Comparison of ENCODE assay signal across 5 fruit fly cellular contexts in genomic region chrX:15615426-15615825, dm6.
TF ChIP-seq lines count a peak whose summit lies in the region.

No protein-coding gene starts in this region.

- TF ChIP-seq CTCF in whole organism, embryonic (GFP tag; optimal IDR thresholded peaks at IDR 0.05; lab: Kevin White, UChicago): no peak

TF ChIP-seq in whole organism, adult, 20 proteins besides CTCF, POLR2A, EP300 and RAD21:
- TF ChIP-seq Crg-1 (GFP tag; optimal IDR thresholded peaks at IDR 0.05; lab: Kevin White, UChicago) (no peak), Hr96 (GFP tag; optimal IDR thresholded peaks at IDR 0.05; lab: Kevin White, UChicago) (peak; percentile 9), CG7101 (tag; optimal IDR thresholded peaks at IDR 0.05; lab: Kevin White, UChicago) (no peak), CG12768 (GFP tag; optimal IDR thresholded peaks at IDR 0.05; lab: Kevin White, UChicago) (no peak), bab1 (GFP tag; optimal IDR thresholded peaks at IDR 0.05; lab: Kevin White, UChicago) (peak; percentile 3), CG1620 (GFP tag; optimal IDR thresholded peaks at IDR 0.05; lab: Kevin White, UChicago) (no peak), CG14711 (tag; optimal IDR thresholded peaks at IDR 0.05; lab: Kevin White, UChicago) (peak; percentile 50), Mnt (GFP tag; optimal IDR thresholded peaks at IDR 0.05; lab: Kevin White, UChicago) (no peak), cic (GFP tag; optimal IDR thresholded peaks at IDR 0.05; lab: Kevin White, UChicago) (no peak), CG7045 (GFP tag; optimal IDR thresholded peaks at IDR 0.05; lab: Kevin White, UChicago) (no peak)
TF ChIP-seq in whole organism, adult: peak in this region for 3.

TF ChIP-seq in whole organism, embryonic, 481 proteins besides CTCF, POLR2A, EP300 and RAD21 (continues in another document):
- TF ChIP-seq ftz-f1 (GFP tag; optimal IDR thresholded peaks at IDR 0.05; lab: Kevin White, UChicago): no peak
- no peak for TF ChIP-seq mld (GFP tag; IDR thresholded peaks at IDR 0.05; lab: Robert Waterston, UW; ENCODE audit: partially characterized antibody)
- no peak for TF ChIP-seq z (GFP tag; IDR thresholded peaks at IDR 0.05; lab: Robert Waterston, UW)
- no peak for TF ChIP-seq repo (GFP tag; optimal IDR thresholded peaks at IDR 0.05; lab: Kevin White, UChicago)
- TF ChIP-seq psq (GFP tag; optimal IDR thresholded peaks at IDR 0.05; lab: Kevin White, UChicago): no peak
- no peak for TF ChIP-seq sug (tag; optimal IDR thresholded peaks at IDR 0.05; lab: Kevin White, UChicago)
- no peak for TF ChIP-seq NfI (GFP tag; optimal IDR thresholded peaks at IDR 0.05; lab: Kevin White, UChicago)
- TF ChIP-seq CG8281 (tag; optimal IDR thresholded peaks at IDR 0.05; lab: Kevin White, UChicago): peak; percentile 11
- TF ChIP-seq B-H1 (GFP tag; IDR thresholded peaks at IDR 0.05; lab: Robert Waterston, UW): no peak
- TF ChIP-seq sc (optimal IDR thresholded peaks at IDR 0.05; lab: Kevin White, UChicago): no peak
- peak; percentile 10 for TF ChIP-seq sc (GFP tag; optimal IDR thresholded peaks at IDR 0.05; lab: Kevin White, UChicago)
- TF ChIP-seq ap (GFP tag; IDR thresholded peaks at IDR 0.05; lab: Robert Waterston, UW): peak; percentile 13; the same call in 1 of the 2 replicates
- TF ChIP-seq CG1792 (GFP tag; optimal IDR thresholded peaks at IDR 0.05; lab: Kevin White, UChicago): no peak
- TF ChIP-seq seq (GFP tag; IDR thresholded peaks at IDR 0.05; lab: Robert Waterston, UW): no peak; the same call in 1 of the 2 replicates
- TF ChIP-seq CG42726 (GFP tag; IDR thresholded peaks at IDR 0.05; lab: Robert Waterston, UW; ENCODE audit: partially characterized antibody): no peak
- TF ChIP-seq crc (GFP tag; optimal IDR thresholded peaks at IDR 0.05; lab: Kevin White, UChicago): peak; percentile 3
- TF ChIP-seq Doc2 (GFP tag; IDR thresholded peaks at IDR 0.05; lab: Robert Waterston, UW): no peak
- no peak for TF ChIP-seq CG3163 (GFP tag; optimal IDR thresholded peaks at IDR 0.05; lab: Kevin White, UChicago)
- TF ChIP-seq CG10979 (tag; optimal IDR thresholded peaks at IDR 0.05; lab: Kevin White, UChicago): peak; percentile 73
- no peak for TF ChIP-seq prd (optimal IDR thresholded peaks at IDR 0.05; lab: Kevin White, UChicago)
- peak; percentile 72 for TF ChIP-seq prd (GFP tag; IDR thresholded peaks at IDR 0.05; lab: Robert Waterston, UW)

TF ChIP-seq in whole organism, prepupa, 60 proteins besides CTCF, POLR2A, EP300 and RAD21 (continues in another document):
- TF ChIP-seq Blimp-1 (GFP tag; optimal IDR thresholded peaks at IDR 0.05; lab: Kevin White, UChicago) (no peak), svp (GFP tag; lab: Kevin White, UChicago) (peak; percentile 66), Sox14 (GFP tag; optimal IDR thresholded peaks at IDR 0.05; lab: Kevin White, UChicago) (peak; percentile 45), CG10669 (GFP tag; optimal IDR thresholded peaks at IDR 0.05; lab: Kevin White, UChicago) (peak; percentile 34), CG3919 (GFP tag; optimal IDR thresholded peaks at IDR 0.05; lab: Kevin White, UChicago) (peak; percentile 55), CG31627 (GFP tag; optimal IDR thresholded peaks at IDR 0.05; lab: Kevin White, UChicago) (peak; percentile 69), dac (GFP tag; optimal IDR thresholded peaks at IDR 0.05; lab: Kevin White, UChicago) (peak; percentile 4), CG16779 (tag; optimal IDR thresholded peaks at IDR 0.05; lab: Kevin White, UChicago) (no peak), cyc (GFP tag; optimal IDR thresholded peaks at IDR 0.05; lab: Kevin White, UChicago) (peak; percentile 62), CG15336 (GFP tag; IDR thresholded peaks at IDR 0.05; lab: Robert Waterston, UW) (peak; percentile 74), CG6854 (GFP tag; optimal IDR thresholded peaks at IDR 0.05; lab: Kevin White, UChicago) (no peak), CG6163 (GFP tag; IDR thresholded peaks at IDR 0.05; lab: Robert Waterston, UW) (peak; percentile 74), CG8119 (GFP tag; IDR thresholded peaks at IDR 0.05; lab: Robert Waterston, UW) (peak; percentile 69), ss (GFP tag; optimal IDR thresholded peaks at IDR 0.05; lab: Kevin White, UChicago) (no peak), CG7368 (GFP tag; optimal IDR thresholded peaks at IDR 0.05; lab: Kevin White, UChicago) (no peak), Hr39 (GFP tag; optimal IDR thresholded peaks at IDR 0.05; lab: Kevin White, UChicago) (peak; percentile 60), CG11762 (GFP tag; optimal IDR thresholded peaks at IDR 0.05; lab: Kevin White, UChicago; ENCODE audit: insufficient read depth) (no peak), esn (GFP tag; optimal IDR thresholded peaks at IDR 0.05; lab: Kevin White, UChicago) (peak; percentile 64), salr (GFP tag; optimal IDR thresholded peaks at IDR 0.05; lab: Kevin White, UChicago) (peak in 1 of 2 experiments; percentile 50), Eip75B (GFP tag; optimal IDR thresholded peaks at IDR 0.05; lab: Kevin White, UChicago) (peak; percentile 31), CG1621 (tag; optimal IDR thresholded peaks at IDR 0.05; lab: Kevin White, UChicago) (no peak), CG11294 (GFP tag; IDR thresholded peaks at IDR 0.05; lab: Robert Waterston, UW) (peak; percentile 40)

TF ChIP-seq in whole organism, pupa, 21 proteins besides CTCF, POLR2A, EP300 and RAD21:
- TF ChIP-seq CG12605 (GFP tag; IDR thresholded peaks at IDR 0.05; lab: Robert Waterston, UW) (peak; percentile 75), Pif1B (GFP tag; optimal IDR thresholded peaks at IDR 0.05; lab: Kevin White, UChicago) (no peak), CG8301 (tag; optimal IDR thresholded peaks at IDR 0.05; lab: Kevin White, UChicago) (peak; percentile 71), CG4496 (GFP tag; IDR thresholded peaks at IDR 0.05; lab: Robert Waterston, UW) (peak; percentile 77; the same call in 2 of the 3 replicates), CG17806 (tag; optimal IDR thresholded peaks at IDR 0.05; lab: Kevin White, UChicago) (peak; percentile 51), CG32121 (GFP tag; IDR thresholded peaks at IDR 0.05; lab: Robert Waterston, UW) (peak; percentile 63), CG15710 (tag; optimal IDR thresholded peaks at IDR 0.05; lab: Kevin White, UChicago) (peak; percentile 27), CG8159 (tag; optimal IDR thresholded peaks at IDR 0.05; lab: Kevin White, UChicago) (peak; percentile 51), CG9948 (tag; optimal IDR thresholded peaks at IDR 0.05; lab: Kevin White, UChicago) (peak; percentile 50), CG10348 (GFP tag; IDR thresholded peaks at IDR 0.05; lab: Robert Waterston, UW) (no peak), D1 (tag; optimal IDR thresholded peaks at IDR 0.05; lab: Kevin White, UChicago) (no peak), CG14655 (GFP tag; optimal IDR thresholded peaks at IDR 0.05; lab: Kevin White, UChicago) (peak; percentile 73), CG13204 (GFP tag; optimal IDR thresholded peaks at IDR 0.05; lab: Kevin White, UChicago) (no peak), Pif1A (GFP tag; optimal IDR thresholded peaks at IDR 0.05; lab: Kevin White, UChicago) (peak; percentile 28), Ets98B (GFP tag; IDR thresholded peaks at IDR 0.05; lab: Robert Waterston, UW) (peak; percentile 49), fd96Ca (GFP tag; IDR thresholded peaks at IDR 0.05; lab: Robert Waterston, UW) (no peak), CG34367 (tag; optimal IDR thresholded peaks at IDR 0.05; lab: Kevin White, UChicago) (peak; percentile 19), rn (GFP tag; IDR thresholded peaks at IDR 0.05; lab: Robert Waterston, UW) (no peak), gl (tag; optimal IDR thresholded peaks at IDR 0.05; lab: Kevin White, UChicago) (no peak), Snoo (tag; optimal IDR thresholded peaks at IDR 0.05; lab: Kevin White, UChicago) (peak; percentile 33)

TF ChIP-seq in whole organism, wandering third instar larva, 38 proteins besides CTCF, POLR2A, EP300 and RAD21 (continues in another document):
- no peak for TF ChIP-seq N (GFP tag; optimal IDR thresholded peaks at IDR 0.05; lab: Kevin White, UChicago)
- no peak for TF ChIP-seq dsf (GFP tag; optimal IDR thresholded peaks at IDR 0.05; lab: Kevin White, UChicago; ENCODE audit: borderline replicate concordance)
- peak in 1 of 2 experiments; percentile 42 for TF ChIP-seq foxo (GFP tag; optimal IDR thresholded peaks at IDR 0.05; lab: Kevin White, UChicago)
- TF ChIP-seq HLH106 (tag; optimal IDR thresholded peaks at IDR 0.05; lab: Kevin White, UChicago): peak; percentile 47
- TF ChIP-seq OdsH (GFP tag; optimal IDR thresholded peaks at IDR 0.05; lab: Kevin White, UChicago): peak; percentile 30
- peak; percentile 31 for TF ChIP-seq Hnf4 (GFP tag; optimal IDR thresholded peaks at IDR 0.05; lab: Kevin White, UChicago)
- TF ChIP-seq GATAd (GFP tag; optimal IDR thresholded peaks at IDR 0.05; lab: Kevin White, UChicago): no peak
- TF ChIP-seq tai (GFP tag; optimal IDR thresholded peaks at IDR 0.05; lab: Kevin White, UChicago): no peak
- no peak for TF ChIP-seq CG32264 (GFP tag; optimal IDR thresholded peaks at IDR 0.05; lab: Kevin White, UChicago)
- peak; percentile 13 for TF ChIP-seq dmrt93B (GFP tag; optimal IDR thresholded peaks at IDR 0.05; lab: Kevin White, UChicago)
- TF ChIP-seq rgr (GFP tag; optimal IDR thresholded peaks at IDR 0.05; lab: Kevin White, UChicago): peak; percentile 30
- no peak for TF ChIP-seq Hr83 (GFP tag; optimal IDR thresholded peaks at IDR 0.05; lab: Kevin White, UChicago; ENCODE audit: poor library complexity, severe bottlenecking)
- TF ChIP-seq sv (GFP tag; optimal IDR thresholded peaks at IDR 0.05; lab: Kevin White, UChicago): no peak
- peak; percentile 48 for TF ChIP-seq h (GFP tag; optimal IDR thresholded peaks at IDR 0.05; lab: Kevin White, UChicago)
- TF ChIP-seq Abd-B (GFP tag; optimal IDR thresholded peaks at IDR 0.05; lab: Kevin White, UChicago): no peak
- no peak for TF ChIP-seq Vsx2 (GFP tag; optimal IDR thresholded peaks at IDR 0.05; lab: Kevin White, UChicago; ENCODE audit: partially characterized antibody)
- peak; percentile 41 for TF ChIP-seq br (GFP tag; optimal IDR thresholded peaks at IDR 0.05; lab: Kevin White, UChicago)
- TF ChIP-seq psq (GFP tag; optimal IDR thresholded peaks at IDR 0.05; lab: Kevin White, UChicago): peak; percentile 11
- TF ChIP-seq Rel (GFP tag; optimal IDR thresholded peaks at IDR 0.05; lab: Kevin White, UChicago): no peak
- TF ChIP-seq Rel (tag; optimal IDR thresholded peaks at IDR 0.05; lab: Kevin White, UChicago): no peak
- TF ChIP-seq fru (GFP tag; optimal IDR thresholded peaks at IDR 0.05; lab: Kevin White, UChicago): peak; percentile 37
- TF ChIP-seq Myc (optimal IDR thresholded peaks at IDR 0.05; lab: Kevin White, UChicago): no peak
- no peak for TF ChIP-seq woc (GFP tag; optimal IDR thresholded peaks at IDR 0.05; lab: Kevin White, UChicago)
- TF ChIP-seq Dfd (GFP tag; optimal IDR thresholded peaks at IDR 0.05; lab: Kevin White, UChicago): no peak
- TF ChIP-seq brk (GFP tag; optimal IDR thresholded peaks at IDR 0.05; lab: Kevin White, UChicago): no peak
- TF ChIP-seq Sp1 (GFP tag; optimal IDR thresholded peaks at IDR 0.05; lab: Kevin White, UChicago): peak; percentile 29
- peak; percentile 33 for TF ChIP-seq ey (GFP tag; optimal IDR thresholded peaks at IDR 0.05; lab: Kevin White, UChicago)
- no peak for TF ChIP-seq Mio (GFP tag; optimal IDR thresholded peaks at IDR 0.05; lab: Kevin White, UChicago)
- no peak for TF ChIP-seq Hr78 (GFP tag; optimal IDR thresholded peaks at IDR 0.05; lab: Kevin White, UChicago)
